Fruit fly (Drosophila melanogaster) whole organism, embryonic: ENCODE measurements around the gene vkg.
A peak's percentile ranks its signal among the peaks of the same experiment; 100 is the strongest.

Experiments used
- Abd-B ChIP-seq: fragments of 200-800 bp; sonication (Bioruptor generic); optimal IDR thresholded peaks from 2 replicates; lab custom pipeline; 2018; ENCODE audit warnings: missing biosample characterization, mild to moderate bottlenecking, missing genetic modification characterization, moderate library complexity
- Ada2b ChIP-seq: fragments of 200-800 bp; sonication (Bioruptor generic); IDR thresholded peaks from 2 replicates; pipeline ENCODE4 v1.3.6; 2022; ENCODE audit warnings: missing biosample characterization, missing genetic modification characterization
- Bgb ChIP-seq: fragments of 200-800 bp; sonication (Bioruptor generic); IDR thresholded peaks from 2 replicates; pipeline ENCODE4 v1.3.6; 2022; ENCODE audit warnings: missing biosample characterization, missing genetic modification characterization; ENCODE audit not compliant: partially characterized antibody
- CG10543 ChIP-seq: fragments of 200-800 bp; sonication (Bioruptor generic); optimal IDR thresholded peaks from 3 replicates; lab custom pipeline; 2017; ENCODE audit warnings: missing biosample characterization, mild to moderate bottlenecking, missing genetic modification characterization, moderate library complexity
- CG10959 ChIP-seq: fragments of 200-800 bp; sonication (Bioruptor generic); IDR thresholded peaks from 2 replicates; pipeline ENCODE4 v1.3.6; 2022; ENCODE audit warnings: missing biosample characterization, missing genetic modification characterization
- CG11560 ChIP-seq: fragments of 200-800 bp; sonication (Bioruptor generic); IDR thresholded peaks from 3 replicates; pipeline ENCODE4 v1.3.6; 2022; ENCODE audit warnings: missing biosample characterization, missing genetic modification characterization
- CG11723 ChIP-seq: fragments of 200-800 bp; sonication (Bioruptor generic); optimal IDR thresholded peaks from 2 replicates; lab custom pipeline; 2017; ENCODE audit warnings: missing biosample characterization, mild to moderate bottlenecking, missing genetic modification characterization
- CG13775 ChIP-seq: fragments of 200-800 bp; sonication (Bioruptor generic); optimal IDR thresholded peaks from 3 replicates; lab custom pipeline; 2017; ENCODE audit warnings: missing biosample characterization, mild to moderate bottlenecking, missing genetic modification characterization
- CG15011 ChIP-seq: fragments of 200-800 bp; sonication (Bioruptor generic); optimal IDR thresholded peaks from 3 replicates; lab custom pipeline; 2018; ENCODE audit warnings: missing biosample characterization, mild to moderate bottlenecking, missing genetic modification characterization
- CG1647 ChIP-seq: fragments of 200-800 bp; sonication (Bioruptor generic); optimal IDR thresholded peaks from 3 replicates; lab custom pipeline; 2016; ENCODE audit warnings: missing biosample characterization, missing genetic modification characterization
- CG17186 ChIP-seq: fragments of 200-800 bp; sonication (Bioruptor generic); optimal IDR thresholded peaks from 3 replicates; lab custom pipeline; 2017; ENCODE audit warnings: missing biosample characterization, missing genetic modification reagents, missing genetic modification characterization
- CG18619 ChIP-seq: fragments of 200-800 bp; sonication (Bioruptor generic); optimal IDR thresholded peaks from 3 replicates; lab custom pipeline; 2017; ENCODE audit warnings: missing biosample characterization, mild to moderate bottlenecking, missing genetic modification characterization
- CG18764 ChIP-seq: fragments of 200-800 bp; sonication (Bioruptor generic); optimal IDR thresholded peaks from 3 replicates; lab custom pipeline; 2016; ENCODE audit warnings: missing biosample characterization, missing genetic modification characterization
- CG3163 ChIP-seq: fragments of 200-800 bp; sonication (Bioruptor generic); optimal IDR thresholded peaks from 3 replicates; lab custom pipeline; 2016; ENCODE audit warnings: missing biosample characterization, missing genetic modification characterization
- CG3726 ChIP-seq: fragments of 200-800 bp; sonication (Bioruptor generic); IDR thresholded peaks from 3 replicates; pipeline ENCODE4, ENCODE4 v1.3.6; 2022; ENCODE audit warnings: missing biosample characterization, missing genetic modification characterization
- CG3847 ChIP-seq: fragments of 200-800 bp; sonication (Bioruptor generic); IDR thresholded peaks from 2 replicates; pipeline ENCODE4 v1.3.6; 2022; ENCODE audit warnings: missing biosample characterization, missing genetic modification characterization
- CG4854 ChIP-seq: fragments of 200-800 bp; sonication (Bioruptor generic); optimal IDR thresholded peaks from 2 replicates; lab custom pipeline; 2016; ENCODE audit warnings: missing biosample characterization, missing genetic modification characterization, inconsistent platforms
- CG7786 ChIP-seq: fragments of 200-800 bp; sonication (Bioruptor generic); optimal IDR thresholded peaks from 2 replicates; lab custom pipeline; 2016; ENCODE audit warnings: missing biosample characterization, missing genetic modification characterization
- CG8924 ChIP-seq: fragments of 200-800 bp; optimal IDR thresholded peaks from 3 replicates; lab custom pipeline; 2019; ENCODE audit warnings: missing biosample characterization, mild to moderate bottlenecking, missing genetic modification characterization, moderate library complexity
- CG8944 ChIP-seq: fragments of 200-800 bp; sonication (Bioruptor generic); optimal IDR thresholded peaks from 3 replicates; lab custom pipeline; 2016; ENCODE audit warnings: missing biosample characterization, missing genetic modification characterization
- CG9609 ChIP-seq: fragments of 200-800 bp; sonication (Bioruptor generic); optimal IDR thresholded peaks from 3 replicates; lab custom pipeline; 2016; ENCODE audit warnings: missing biosample characterization, missing genetic modification characterization
- ERR ChIP-seq: fragments of 200-800 bp; sonication (Bioruptor generic); optimal IDR thresholded peaks from 2 replicates; lab custom pipeline; 2016; ENCODE audit warnings: missing biosample characterization, missing genetic modification characterization
- HHEX ChIP-seq: fragments of 200-800 bp; sonication (Bioruptor generic); optimal IDR thresholded peaks from 3 replicates; lab custom pipeline; 2017; ENCODE audit warnings: missing biosample characterization, mild to moderate bottlenecking, missing genetic modification characterization, missing genetic modification reagents
- HmgD ChIP-seq: fragments of 200-800 bp; sonication (Bioruptor generic); optimal IDR thresholded peaks from 3 replicates; lab custom pipeline; 2016; ENCODE audit warnings: missing biosample characterization, missing genetic modification characterization
- Hr78 ChIP-seq, 2 experiments: fragments of 200-800 bp in 1 of 2; fragments of >200 bp in 1 of 2; sonication (Bioruptor generic) in 1 of 2; optimal IDR thresholded peaks; 2 replicates each; lab custom pipeline; 2017 to 2019; ENCODE audit warnings: missing biosample characterization in 2 of 2, missing genetic modification characterization in 2 of 2, mild to moderate bottlenecking in 1 of 2, moderate library complexity in 1 of 2
- Hsf ChIP-seq: fragments of 200-800 bp; sonication (Bioruptor generic); optimal IDR thresholded peaks from 3 replicates; lab custom pipeline; 2016; ENCODE audit warnings: missing biosample characterization, missing genetic modification characterization
- Med ChIP-seq: fragments of 200-800 bp; sonication (Bioruptor generic); peaks from one replicate; lab custom pipeline; 2016; ENCODE audit warnings: missing biosample characterization, missing genetic modification characterization, mild to moderate bottlenecking, inconsistent platforms, moderate library complexity
- NC2β ChIP-seq: fragments of 200-800 bp; sonication (Bioruptor generic); optimal IDR thresholded peaks from 2 replicates; lab custom pipeline; 2016; ENCODE audit warnings: missing biosample characterization, missing genetic modification characterization
- Pdp1 ChIP-seq, 2 experiments: fragments of 200-800 bp; sonication (Bioruptor generic); optimal IDR thresholded peaks; 3 replicates each; lab custom pipeline; 2016; ENCODE audit warnings: missing biosample characterization in 2 of 2, missing genetic modification characterization in 2 of 2, mild to moderate bottlenecking in 1 of 2, moderate library complexity in 1 of 2
- Sox100B ChIP-seq: fragments of 200-800 bp; sonication (Bioruptor generic); optimal IDR thresholded peaks from 3 replicates; lab custom pipeline; 2018; ENCODE audit warnings: missing biosample characterization, mild to moderate bottlenecking, missing genetic modification characterization
- Ssrp ChIP-seq: fragments of 200-800 bp; sonication (Bioruptor generic); optimal IDR thresholded peaks from 2 replicates; lab custom pipeline; 2018; ENCODE audit warnings: missing biosample characterization, mild to moderate bottlenecking, missing genetic modification characterization, moderate library complexity
- Xrp1 ChIP-seq: fragments of 200-800 bp; sonication (Bioruptor generic); IDR thresholded peaks from 2 replicates; pipeline ENCODE4 v1.3.6; 2022; ENCODE audit warnings: missing biosample characterization, missing genetic modification characterization
- YL-1 ChIP-seq: fragments of 200-800 bp; sonication (Bioruptor generic); optimal IDR thresholded peaks from 3 replicates; lab custom pipeline; 2017; ENCODE audit warnings: missing biosample characterization, mild to moderate bottlenecking, missing genetic modification characterization
- ato ChIP-seq: fragments of 200-800 bp; sonication (Bioruptor generic); IDR thresholded peaks from 2 replicates; pipeline ENCODE4 v1.3.6; 2022; ENCODE audit warnings: missing biosample characterization, missing genetic modification characterization; ENCODE audit not compliant: partially characterized antibody
- caup ChIP-seq: fragments of 200-800 bp; sonication (Bioruptor generic); optimal IDR thresholded peaks from 3 replicates; lab custom pipeline; 2017; ENCODE audit warnings: missing biosample characterization, mild to moderate bottlenecking, missing genetic modification characterization, moderate library complexity; ENCODE audit not compliant: severe bottlenecking
- emc ChIP-seq: fragments of 200-800 bp; sonication (Bioruptor generic); optimal IDR thresholded peaks from 2 replicates; lab custom pipeline; 2016; ENCODE audit warnings: missing biosample characterization, missing genetic modification characterization
- eve ChIP-seq, 2 experiments: fragments of >200 bp; optimal IDR thresholded peaks; 2 replicates each; lab custom pipeline; 2017; ENCODE audit warnings: missing biosample characterization in 2 of 2, missing genetic modification characterization in 2 of 2
- eyg ChIP-seq: fragments of 200-800 bp; sonication (Bioruptor generic); optimal IDR thresholded peaks from 3 replicates; lab custom pipeline; 2016; ENCODE audit warnings: missing biosample characterization, missing genetic modification characterization
- fd96Cb ChIP-seq: fragments of 200-800 bp; sonication (Bioruptor generic); optimal IDR thresholded peaks from 2 replicates; lab custom pipeline; 2018; ENCODE audit warnings: missing biosample characterization, mild to moderate bottlenecking, missing genetic modification characterization, moderate library complexity
- gcm ChIP-seq: fragments of 200-800 bp; sonication (Bioruptor generic); optimal IDR thresholded peaks from 2 replicates; lab custom pipeline; 2019; ENCODE audit warnings: missing biosample characterization, mild to moderate bottlenecking, missing genetic modification characterization, moderate library complexity
- gem ChIP-seq: fragments of 200-800 bp; sonication (Bioruptor generic); optimal IDR thresholded peaks from 2 replicates; lab custom pipeline; 2019; ENCODE audit warnings: missing biosample characterization, mild to moderate bottlenecking, missing genetic modification characterization, moderate library complexity
- gsb ChIP-seq: fragments of 200-800 bp; sonication (Bioruptor generic); IDR thresholded peaks from 2 replicates; pipeline ENCODE4 v1.3.6; 2022; ENCODE audit warnings: missing biosample characterization, missing genetic modification characterization
- pho ChIP-seq: fragments of 200-800 bp; sonication (Bioruptor generic); optimal IDR thresholded peaks from 2 replicates; lab custom pipeline; 2016; ENCODE audit warnings: missing biosample characterization, missing genetic modification characterization
- run ChIP-seq: fragments of 200-800 bp; sonication (Bioruptor generic); optimal IDR thresholded peaks from 3 replicates; lab custom pipeline; 2018; ENCODE audit warnings: missing biosample characterization, mild to moderate bottlenecking, missing genetic modification characterization
- sqz ChIP-seq: fragments of 200-800 bp; sonication (Bioruptor generic); optimal IDR thresholded peaks from 3 replicates; lab custom pipeline; 2018; ENCODE audit warnings: missing biosample characterization, mild to moderate bottlenecking, missing genetic modification characterization
- stc ChIP-seq: fragments of 200-800 bp; sonication (Bioruptor generic); IDR thresholded peaks from 2 replicates; pipeline ENCODE4 v1.3.6; 2022; ENCODE audit warnings: missing biosample characterization, missing genetic modification characterization
- vvl ChIP-seq: fragments of 200-800 bp; sonication (Bioruptor generic); IDR thresholded peaks from 2 replicates; pipeline ENCODE4 v1.3.6; 2022; ENCODE audit warnings: missing biosample characterization, missing genetic modification characterization

vkg gene

DNA sequence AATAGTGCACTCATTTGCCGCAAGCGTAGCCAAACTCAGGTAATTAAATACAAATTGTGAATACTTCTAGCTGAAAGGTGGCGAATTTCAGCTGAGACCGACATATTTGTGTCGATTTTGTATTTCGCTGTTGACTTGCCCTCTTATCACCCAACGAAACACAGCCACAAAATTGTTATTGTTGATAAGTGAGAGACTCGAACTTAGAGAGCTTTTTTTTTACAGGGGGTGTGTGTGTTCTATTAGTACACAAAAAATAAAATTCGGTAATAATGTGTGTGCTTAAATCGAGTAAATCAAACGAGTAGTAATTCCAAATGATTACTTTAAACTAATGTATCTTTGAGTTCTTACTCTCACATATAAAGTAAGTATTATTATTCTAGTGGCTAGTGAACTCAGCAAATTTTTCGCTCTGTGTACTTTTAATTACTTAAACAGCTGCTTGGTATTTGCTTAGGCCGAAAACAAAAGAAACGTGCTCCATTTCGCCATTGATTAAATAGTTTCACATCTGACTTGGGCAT lies 33.0 kb upstream of the vkg start (continued):
- TF ChIP-seq CG9609 (GFP tag; lab: Kevin White, UChicago): peak; percentile 26
- peak; percentile 31 for TF ChIP-seq Hsf (GFP tag; lab: Kevin White, UChicago)
- TF ChIP-seq Ssrp (tag; lab: Kevin White, UChicago): peak; percentile 21
- 0 out of 3 replicates have a peak, but pooled peaks have one; percentile 24 for TF ChIP-seq CG3726 (GFP tag; lab: Robert Waterston, UW)
- TF ChIP-seq Xrp1: no peak; the same call in none of the 2 replicates
- peak; percentile 36 for TF ChIP-seq run
- TF ChIP-seq Med (GFP tag; lab: Kevin White, UChicago): peak; percentile 93
- peak; percentile 21 for TF ChIP-seq sqz (GFP tag; lab: Kevin White, UChicago)
- no peak for TF ChIP-seq eve (GFP tag; optimal IDR thresholded peaks at IDR 0.05; lab: Kevin White, UChicago)
- peak; percentile 28 for TF ChIP-seq NC2β (GFP tag; lab: Kevin White, UChicago)
- peak; percentile 20 for TF ChIP-seq pho (GFP tag; lab: Kevin White, UChicago)
- TF ChIP-seq CG10543: peak; percentile 73
- TF ChIP-seq Bgb (GFP tag; lab: Robert Waterston, UW): no peak
- no peak for TF ChIP-seq CG4854 (GFP tag; lab: Kevin White, UChicago)
- TF ChIP-seq CG3163 (GFP tag; lab: Kevin White, UChicago): peak; percentile 0
- TF ChIP-seq CG1647: peak; percentile 55
- no peak for TF ChIP-seq CG10959 (GFP tag; lab: Robert Waterston, UW)
- peak; percentile 66 for TF ChIP-seq Ada2b (GFP tag; lab: Robert Waterston, UW)
- TF ChIP-seq emc: no peak
- TF ChIP-seq ERR (GFP tag; lab: Kevin White, UChicago): peak; percentile 47
- peak; percentile 53 for TF ChIP-seq CG15011
- peak; percentile 65 for TF ChIP-seq stc
- TF ChIP-seq CG11723: no peak
- TF ChIP-seq YL-1: no peak
- TF ChIP-seq gcm (GFP tag; lab: Kevin White, UChicago): peak; percentile 34
- TF ChIP-seq gem (tag; lab: Kevin White, UChicago): peak; percentile 79
- peak; percentile 49 for TF ChIP-seq gsb (GFP tag; lab: Robert Waterston, UW)
- no peak for TF ChIP-seq ato (GFP tag; lab: Robert Waterston, UW)
- TF ChIP-seq CG18764 (GFP tag; lab: Kevin White, UChicago): peak; percentile 11
- peak; percentile 76 for TF ChIP-seq HHEX (GFP tag; lab: Kevin White, UChicago)
- TF ChIP-seq fd96Cb: peak; percentile 66
- peak; percentile 35; the same call in 1 of the 3 replicates for TF ChIP-seq CG11560 (tag; lab: Robert Waterston, UW)
- TF ChIP-seq Hr78 (GFP tag; optimal IDR thresholded peaks at IDR 0.05; lab: Kevin White, UChicago): no peak
- peak; percentile 51 for TF ChIP-seq CG7786
- TF ChIP-seq CG3847 (GFP tag; lab: Robert Waterston, UW): peak; percentile 41; the same call in 1 of the 2 replicates
- TF ChIP-seq eyg (GFP tag; lab: Kevin White, UChicago): peak; percentile 51
- TF ChIP-seq CG17186: no peak
- TF ChIP-seq CG8924 (tag; lab: Kevin White, UChicago): peak; percentile 63
- peak; percentile 12 for TF ChIP-seq CG8944 (GFP tag; lab: Kevin White, UChicago)
- peak; percentile 88 for TF ChIP-seq caup (GFP tag; lab: Kevin White, UChicago)
- TF ChIP-seq Sox100B (GFP tag; lab: Kevin White, UChicago): peak; percentile 63
- peak; percentile 59 to 85 for TF ChIP-seq Pdp1 (GFP tag; optimal IDR thresholded peaks at IDR 0.05; lab: Kevin White, UChicago)
- TF ChIP-seq CG18619 (GFP tag; lab: Kevin White, UChicago): peak; percentile 60
- TF ChIP-seq HmgD (GFP tag; lab: Kevin White, UChicago): peak; percentile 26
- TF ChIP-seq CG13775: peak; percentile 35
- TF ChIP-seq vvl (GFP tag; lab: Robert Waterston, UW): peak; percentile 82
- peak; percentile 51 for TF ChIP-seq Abd-B
